Fruit fly (Drosophila melanogaster) whole organism, pupa: ENCODE results near the gene Reg-2.

Experiments used
- CG34367 ChIP-seq: fragments of 200-800 bp; sonication (Bioruptor generic); optimal IDR thresholded peaks from 2 replicates; lab custom pipeline; 2018; ENCODE audit warnings: missing biosample characterization, mild to moderate bottlenecking, missing genetic modification characterization
- CG8159 ChIP-seq: fragments of 200-800 bp; sonication (Bioruptor generic); optimal IDR thresholded peaks from 3 replicates; lab custom pipeline; 2018; ENCODE audit warnings: missing biosample characterization, mild to moderate bottlenecking, missing genetic modification characterization, moderate library complexity
- Pif1B ChIP-seq: fragments of 200-800 bp; sonication (Bioruptor generic); optimal IDR thresholded peaks from 3 replicates; lab custom pipeline; 2016; ENCODE audit warnings: missing biosample characterization, missing genetic modification characterization
- fd96Ca ChIP-seq: fragments of 200-800 bp; sonication (Bioruptor generic); IDR thresholded peaks from 3 replicates; pipeline ENCODE4 v1.3.6; 2022; ENCODE audit warnings: missing biosample characterization, missing genetic modification characterization
- gl ChIP-seq: fragments of 200-800 bp; sonication (Bioruptor generic); optimal IDR thresholded peaks from 2 replicates; lab custom pipeline; 2018; ENCODE audit warnings: missing biosample characterization, mild to moderate bottlenecking, missing genetic modification characterization

DNA sequence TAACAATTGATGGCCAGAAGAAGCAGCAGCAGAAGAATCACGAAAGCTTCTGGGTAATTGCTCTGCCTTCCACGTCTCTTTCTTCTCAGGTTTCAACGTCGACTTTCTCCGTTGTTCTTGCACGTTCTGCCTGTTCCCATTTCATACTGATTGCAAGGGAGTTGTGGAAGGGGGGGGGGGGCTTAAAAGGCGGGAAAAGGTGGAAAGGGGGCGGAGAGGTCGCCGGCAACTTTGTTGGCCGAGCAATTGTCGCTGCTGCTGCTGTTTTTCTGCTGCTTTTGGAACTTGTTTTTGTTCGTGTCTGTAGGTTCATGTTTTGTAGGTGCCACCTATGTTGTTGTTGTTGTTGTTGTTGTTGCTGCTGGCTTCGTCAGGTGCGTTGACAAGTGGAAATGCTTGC is 40.8 kb downstream of the Reg-2 start:
- TF ChIP-seq CG8159 (tag; lab: Kevin White, UChicago) (no peak), Pif1B (no peak), fd96Ca (GFP tag; lab: Robert Waterston, UW) (no peak; the same call in 2 of the 3 replicates), gl (no peak), CG34367 (tag; lab: Kevin White, UChicago) (no peak)
